Worm (Caenorhabditis elegans) whole organism, midembryonic: ENCODE data around the gene rps-3.

Experiments
- T22C8.4 ChIP-seq: fragments of 200-800 bp; sonication (Bioruptor generic); IDR thresholded peaks from 2 replicates; pipeline ENCODE4 v1.3.6; 2022; ENCODE audit warnings: missing genetic modification characterization, missing compliant biosample characterization
- flt-1 ChIP-seq: fragments of 200-800 bp; sonication (Bioruptor generic); IDR thresholded peaks from 2 replicates; pipeline ENCODE4 v1.3.6; 2022; ENCODE audit warnings: missing genetic modification characterization, missing compliant biosample characterization
- klf-2 ChIP-seq: fragments of 200-800 bp; sonication (Bioruptor generic); conservative IDR thresholded peaks from 2 replicates; pipeline ENCODE4 v1.3.6; 2022; ENCODE audit warnings: missing genetic modification reagents, missing genetic modification characterization, missing compliant biosample characterization
- med-1 ChIP-seq: sonication (generic microtip); optimal IDR thresholded peaks from 2 replicates; lab custom pipeline; 2017; ENCODE audit warnings: missing genetic modification characterization, mild to moderate bottlenecking, missing compliant biosample characterization, antibody characterized with exemption, missing genetic modification reagents; ENCODE audit not compliant: insufficient read depth
- ref-1 ChIP-seq: fragments of 200-800 bp; sonication (Bioruptor generic); conservative IDR thresholded peaks from 2 replicates; pipeline ENCODE4 v1.3.6; 2022; ENCODE audit warnings: missing genetic modification reagents, missing genetic modification characterization, missing compliant biosample characterization
- tab-1 ChIP-seq: fragments of 200-800 bp; sonication (Bioruptor generic); IDR thresholded peaks from 2 replicates; pipeline ENCODE4 v1.3.6; 2022; ENCODE audit warnings: missing genetic modification characterization, missing compliant biosample characterization
- ztf-23 ChIP-seq: fragments of 200-800 bp; sonication (Bioruptor generic); IDR thresholded peaks from 2 replicates; pipeline ENCODE4 v1.3.6; 2022; ENCODE audit warnings: missing genetic modification reagents, missing genetic modification characterization, missing compliant biosample characterization
- ztf-29 ChIP-seq: fragments of 200-800 bp; sonication (Bioruptor generic); IDR thresholded peaks from 2 replicates; pipeline ENCODE4 v1.3.6; 2022; ENCODE audit warnings: missing genetic modification reagents, missing genetic modification characterization, missing compliant biosample characterization

DNA sequence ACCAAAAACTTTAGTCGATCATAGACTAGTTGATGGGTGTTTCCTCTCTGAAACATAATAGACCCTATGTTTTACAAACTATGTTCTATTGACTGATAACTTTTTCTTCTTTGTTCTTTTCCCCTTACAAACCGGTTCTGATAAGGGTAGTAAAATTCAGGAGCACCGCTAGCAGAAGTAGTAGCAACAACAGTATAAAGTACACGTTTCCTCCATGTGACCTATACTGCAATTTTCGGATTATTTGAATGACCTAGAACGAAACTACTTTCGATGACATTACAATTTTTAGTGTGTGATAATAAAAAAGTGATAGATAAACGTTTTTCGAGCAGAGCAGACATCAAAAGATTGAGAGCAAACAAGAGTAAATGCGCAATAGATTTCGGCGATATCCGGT, 26.3 kb upstream of the rps-3 start:
- TF ChIP-seq flt-1 (GFP tag; lab: Robert Waterston, UW) (no peak), tab-1 (GFP tag; lab: Robert Waterston, UW) (no peak), med-1 (GFP tag; lab: Kevin White, UChicago) (no peak), ztf-29 (no peak), klf-2 (GFP tag; lab: Robert Waterston, UW) (no peak), ref-1 (GFP tag; lab: Robert Waterston, UW) (no peak), T22C8.4 (GFP tag; lab: Robert Waterston, UW) (no peak), ztf-23 (no peak)
